Worm (Caenorhabditis elegans) whole organism, L4 larva: ENCODE measurements around the gene K08F4.5.

Source experiments
- T20F7.1 ChIP-seq: fragments of 200-800 bp; sonication (Bioruptor generic); optimal IDR thresholded peaks from 2 replicates; lab custom pipeline; 2018; ENCODE audit warnings: mild to moderate bottlenecking, missing genetic modification characterization, missing compliant biosample characterization
- T26A8.4 ChIP-seq: fragments of 200-800 bp; sonication (Bioruptor generic); IDR thresholded peaks from 2 replicates; pipeline ENCODE4 v1.3.6; 2022; ENCODE audit warnings: missing genetic modification characterization, missing compliant biosample characterization
- Y48G9A.11 ChIP-seq: fragments of 200-800 bp; sonication (Bioruptor generic); IDR thresholded peaks from 2 replicates; pipeline ENCODE4 v1.3.6; 2022; ENCODE audit warnings: missing genetic modification reagents, missing genetic modification characterization, missing compliant biosample characterization
- ZK546.5 ChIP-seq, 2 experiments: sonication (generic microtip); optimal IDR thresholded peaks; 2 replicates each; lab custom pipeline; 2017; ENCODE audit warnings: missing biosample characterization in 2 of 2, missing genetic modification characterization in 2 of 2
- ama-1 ChIP-seq: fragments of 150-350 bp; optimal IDR thresholded peaks from 2 replicates; lab custom pipeline; 2014; ENCODE audit warnings: inconsistent platforms, mixed read lengths
- jun-1 ChIP-seq: fragments of 150-350 bp; optimal IDR thresholded peaks from 2 replicates; lab custom pipeline; 2014; ENCODE audit warnings: missing biosample characterization, missing genetic modification reagents, missing genetic modification characterization
- lim-7 ChIP-seq: fragments of 200-800 bp; sonication (Bioruptor generic); IDR thresholded peaks from 2 replicates; pipeline ENCODE4 v1.3.6; 2022; ENCODE audit warnings: missing genetic modification characterization, missing compliant biosample characterization
- mes-2 ChIP-seq: sonication (generic microtip); optimal IDR thresholded peaks from 2 replicates; lab custom pipeline; 2016; ENCODE audit warnings: missing genotype, mild to moderate bottlenecking, missing genetic modification characterization, missing compliant biosample characterization; ENCODE audit not compliant: poor library complexity, severe bottlenecking
- nhr-11 ChIP-seq: fragments of 150-350 bp; optimal IDR thresholded peaks from 2 replicates; lab custom pipeline; 2014; ENCODE audit warnings: missing biosample characterization, missing genetic modification characterization
- nhr-237 ChIP-seq: sonication (generic microtip); optimal IDR thresholded peaks from 2 replicates; lab custom pipeline; 2017; ENCODE audit warnings: missing biosample characterization, missing genetic modification characterization
- nhr-28 ChIP-seq: fragments of 150-350 bp; optimal IDR thresholded peaks from 2 replicates; lab custom pipeline; 2014; ENCODE audit warnings: missing biosample characterization, missing genetic modification characterization
- pha-4 ChIP-seq, 2 experiments: fragments of 150-350 bp in 1 of 2; fragments of 200-800 bp in 1 of 2; sonication (Bioruptor generic) in 1 of 2; IDR thresholded peaks in 1 of 2; optimal IDR thresholded peaks in 1 of 2; 2 replicates each; pipeline versions ENCODE4 v1.3.6 to Lab custom; 2014 to 2022; ENCODE audit warnings: missing genetic modification characterization in 2 of 2, missing genetic modification reagents in 2 of 2, missing biosample characterization in 1 of 2, missing compliant biosample characterization in 1 of 2
- unc-130 ChIP-seq: sonication (generic microtip); optimal IDR thresholded peaks from 2 replicates; lab custom pipeline; 2016; ENCODE audit warnings: missing genetic modification reagents, missing genetic modification characterization, missing compliant biosample characterization
- unc-39 ChIP-seq: sonication (generic microtip); optimal IDR thresholded peaks from 2 replicates; lab custom pipeline; 2017; ENCODE audit warnings: missing biosample characterization, missing genetic modification characterization

- TF ChIP-seq nhr-28 (no peak), T20F7.1 (GFP tag; lab: Kevin White, UChicago) (no peak), unc-130 (GFP tag; lab: Kevin White, UChicago) (no peak), T26A8.4 (GFP tag; lab: Robert Waterston, UW) (no peak), ZK546.5 (tag; optimal IDR thresholded peaks at IDR 0.05; lab: Kevin White, UChicago) (no peak), unc-39 (tag; lab: Kevin White, UChicago) (no peak), nhr-11 (tag; lab: Kevin White, UChicago) (no peak), nhr-237 (tag; lab: Kevin White, UChicago) (no peak), jun-1 (tag; lab: Kevin White, UChicago) (no peak), Y48G9A.11 (GFP tag; lab: Robert Waterston, UW) (no peak), pha-4 (GFP tag; IDR thresholded peaks at IDR 0.05; lab: Robert Waterston, UW) (no peak), pha-4 (tag; optimal IDR thresholded peaks at IDR 0.05; lab: Kevin White, UChicago) (no peak), lim-7 (GFP tag; lab: Robert Waterston, UW) (no peak), mes-2 (tag; lab: Kevin White, UChicago) (no peak), ama-1 (no peak)
These were observed 7.9 kb upstream of the K08F4.5 start, which contains the start of gene msp-38 for ce11 chrIV:10143640-10144039.
